Worm (Caenorhabditis elegans): ENCODE results near the gene daf-28.

The daf-28 gene

DNA sequence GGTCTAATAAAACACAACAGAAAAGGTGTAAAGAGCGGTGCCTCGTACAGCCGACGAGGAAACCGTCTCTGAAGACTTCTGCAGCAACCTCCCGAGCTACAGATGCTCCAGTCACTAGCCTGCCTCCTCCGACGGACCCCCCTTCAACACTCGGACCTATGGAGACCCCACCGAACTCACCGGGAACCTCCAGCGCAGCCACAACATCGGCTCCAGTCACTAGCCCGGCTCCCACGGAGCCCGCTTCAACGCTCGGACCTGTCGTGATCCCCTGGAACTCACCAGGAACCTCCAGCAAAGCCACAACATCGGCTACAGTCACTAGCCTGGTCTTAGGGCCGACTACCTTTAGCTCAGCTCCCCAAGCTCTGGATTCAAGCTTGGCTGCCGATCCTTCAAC is 45.3 kb downstream of the daf-28 start:
- TF ChIP-seq pag-3 (tag; optimal IDR thresholded peaks at IDR 0.05; ENCODE audit: borderline replicate concordance, insufficient read depth) (no peak), dpl-1 (GFP tag; optimal IDR thresholded peaks at IDR 0.05) (no peak), unc-30 (tag; optimal IDR thresholded peaks at IDR 0.05) (no peak), grh-1 (GFP tag; IDR thresholded peaks at IDR 0.05) (no peak), fkh-10 (GFP tag; optimal IDR thresholded peaks at IDR 0.05) (no peak), efl-1 (optimal IDR thresholded peaks at IDR 0.05) (no peak), efl-1 (GFP tag; optimal IDR thresholded peaks at IDR 0.05 in 1 of 2) (no peak), zip-4 (GFP tag; optimal IDR thresholded peaks at IDR 0.05) (no peak), lin-39 (tag; optimal IDR thresholded peaks at IDR 0.05) (no peak), lin-15B (tag; optimal IDR thresholded peaks at IDR 0.05) (no peak), mep-1 (tag; optimal IDR thresholded peaks at IDR 0.05) (no peak), sptf-1 (tag; optimal IDR thresholded peaks at IDR 0.05) (no peak), tbx-2 (tag; optimal IDR thresholded peaks at IDR 0.05) (no peak), skn-1 (tag; optimal IDR thresholded peaks at IDR 0.05) (no peak), unc-98 (GFP tag; IDR thresholded peaks at IDR 0.05) (no peak), tlp-1 (tag; optimal IDR thresholded peaks at IDR 0.05) (no peak), nhr-85 (tag) (no peak), fkh-4 (tag; optimal IDR thresholded peaks at IDR 0.05; ENCODE audit: borderline replicate concordance) (no peak), hpl-2 (GFP tag; optimal IDR thresholded peaks at IDR 0.05) (no peak), lir-3 (tag; optimal IDR thresholded peaks at IDR 0.05; ENCODE audit: poor library complexity) (no peak), lin-13 (GFP tag; optimal IDR thresholded peaks at IDR 0.05) (no peak)

All from whole organism, L1 larva.